Fruit fly (Drosophila melanogaster): ENCODE results near the gene lmgA.

The lmgA gene

DNA sequence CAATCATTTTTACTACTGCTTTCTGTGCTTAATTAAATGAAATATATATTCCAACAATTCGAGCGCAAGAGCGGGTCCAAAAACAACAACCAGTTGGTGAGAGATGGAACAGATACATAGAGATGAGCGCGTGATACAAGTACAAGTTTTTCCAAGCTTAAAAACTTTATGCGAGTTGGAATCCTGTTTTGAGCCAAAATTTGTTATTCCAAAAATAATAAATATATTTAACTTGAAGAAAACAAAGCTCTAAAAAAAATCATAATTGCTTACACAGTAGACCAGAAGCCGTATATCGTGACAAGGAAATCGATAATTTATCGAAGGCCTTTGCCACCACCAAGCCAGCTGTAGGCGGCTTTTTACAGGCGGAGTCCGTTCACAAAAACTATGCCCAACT, 13.7 kb downstream of the lmgA start, which contains the start of the genes CG13097 and PIG-U (continued):
- TF ChIP-seq Dip2 (GFP tag; IDR thresholded peaks at IDR 0.05) (no peak), CG17568 (GFP tag; optimal IDR thresholded peaks at IDR 0.05) (no peak), ind (GFP tag; optimal IDR thresholded peaks at IDR 0.05) (peak; percentile 87), Chrac-16 (GFP tag; optimal IDR thresholded peaks at IDR 0.05) (peak; percentile 89), CG8388 (GFP tag; optimal IDR thresholded peaks at IDR 0.05) (peak; percentile 70), mld (GFP tag; IDR thresholded peaks at IDR 0.05; ENCODE audit: partially characterized antibody) (peak; percentile 74; the same call in 1 of the 3 replicates), CG32767 (GFP tag; IDR thresholded peaks at IDR 0.05) (peak; percentile 57; the same call in 1 of the 2 replicates), amos (GFP tag; IDR thresholded peaks at IDR 0.05; ENCODE audit: partially characterized antibody) (peak; percentile 85), chm (GFP tag; IDR thresholded peaks at IDR 0.05) (peak; percentile 74), CG9727 (GFP tag; optimal IDR thresholded peaks at IDR 0.05) (peak; percentile 77), PHDP (tag; optimal IDR thresholded peaks at IDR 0.05) (peak; percentile 75), CG12104 (GFP tag; optimal IDR thresholded peaks at IDR 0.05) (peak; percentile 57), C15 (GFP tag; IDR thresholded peaks at IDR 0.05) (no peak), corto (GFP tag; optimal IDR thresholded peaks at IDR 0.05) (peak; percentile 85), lmd (GFP tag; IDR thresholded peaks at IDR 0.05) (peak; percentile 72), CG9215 (GFP tag; IDR thresholded peaks at IDR 0.05) (peak; percentile 72), Taf1 (GFP tag; IDR thresholded peaks at IDR 0.05) (peak; percentile 70), Ptx1 (GFP tag; IDR thresholded peaks at IDR 0.05) (peak; percentile 88), H15 (GFP tag; IDR thresholded peaks at IDR 0.05) (peak; percentile 77; the same call in 2 of the 3 replicates), pan (optimal IDR thresholded peaks at IDR 0.05) (no peak), pan (GFP tag; optimal IDR thresholded peaks at IDR 0.05 in 1 of 2, IDR thresholded peaks at IDR 0.05 in 1 of 2) (peak in 1 of 2 experiments; percentile 84), so (GFP tag; IDR thresholded peaks at IDR 0.05) (peak; percentile 71; the same call in 2 of the 3 replicates), CG8944 (GFP tag; optimal IDR thresholded peaks at IDR 0.05) (peak; percentile 75), chinmo (GFP tag; IDR thresholded peaks at IDR 0.05; ENCODE audit: partially characterized antibody) (no peak), tio (GFP tag; optimal IDR thresholded peaks at IDR 0.05) (no peak), CG14710 (tag; optimal IDR thresholded peaks at IDR 0.05) (peak; percentile 89), Side (GFP tag; optimal IDR thresholded peaks at IDR 0.05) (peak; percentile 68), fd64A (GFP tag; optimal IDR thresholded peaks at IDR 0.05) (peak; percentile 31), CG12299 (tag; optimal IDR thresholded peaks at IDR 0.05) (peak; percentile 69), CG11456 (GFP tag; IDR thresholded peaks at IDR 0.05) (peak; percentile 74; the same call in 2 of the 3 replicates), CG4404 (GFP tag; IDR thresholded peaks at IDR 0.05) (peak; percentile 68), CG2889 (GFP tag; IDR thresholded peaks at IDR 0.05) (0 out of 3 replicates have a peak, but pooled peaks have one; percentile 45), wdn (GFP tag; IDR thresholded peaks at IDR 0.05) (peak; percentile 78; the same call in 1 of the 2 replicates), Drgx (GFP tag; IDR thresholded peaks at IDR 0.05) (peak; percentile 68; the same call in 1 of the 2 replicates), br (optimal IDR thresholded peaks at IDR 0.05) (no peak), H2.0 (GFP tag; IDR thresholded peaks at IDR 0.05) (peak; percentile 79), Lhr (GFP tag; optimal IDR thresholded peaks at IDR 0.05) (peak; percentile 62), CG30020 (tag; optimal IDR thresholded peaks at IDR 0.05) (peak; percentile 77), lbe (GFP tag; optimal IDR thresholded peaks at IDR 0.05) (peak; percentile 88), Gug (GFP tag; IDR thresholded peaks at IDR 0.05) (peak; percentile 85), odd (GFP tag; optimal IDR thresholded peaks at IDR 0.05) (peak; percentile 33), sob (GFP tag; IDR thresholded peaks at IDR 0.05) (peak; percentile 94), fu2 (GFP tag; optimal IDR thresholded peaks at IDR 0.05) (peak; percentile 59), caup (GFP tag; optimal IDR thresholded peaks at IDR 0.05; ENCODE audit: severe bottlenecking) (peak; percentile 72), CG13123 (GFP tag; optimal IDR thresholded peaks at IDR 0.05) (peak; percentile 63), CG2199 (GFP tag; IDR thresholded peaks at IDR 0.05) (0 out of 3 replicates have a peak, but pooled peaks have one; percentile 10), rib (GFP tag; IDR thresholded peaks at IDR 0.05) (peak; percentile 68), Asciz (GFP tag; optimal IDR thresholded peaks at IDR 0.05) (no peak), CG1832 (GFP tag; optimal IDR thresholded peaks at IDR 0.05) (no peak), CG17361 (GFP tag; IDR thresholded peaks at IDR 0.05) (peak; percentile 80)
